Worm (Caenorhabditis elegans) whole organism, early embryonic: ENCODE data around the gene srbc-63.

ENCODE experiments used
- B0310.2 ChIP-seq: sonication (generic microtip); optimal IDR thresholded peaks from 2 replicates; lab custom pipeline; 2016; ENCODE audit warnings: mild to moderate bottlenecking, missing genetic modification characterization, missing compliant biosample characterization
- F13C5.2 ChIP-seq: sonication (generic microtip); optimal IDR thresholded peaks from 2 replicates; lab custom pipeline; 2017; ENCODE audit warnings: mild to moderate bottlenecking, missing genetic modification characterization, inconsistent platforms, missing compliant biosample characterization
- ama-1 ChIP-seq: fragments of 150-350 bp; optimal IDR thresholded peaks from 2 replicates; lab custom pipeline; 2014
- ceh-13 ChIP-seq: fragments of 200-800 bp; sonication (Bioruptor generic); optimal IDR thresholded peaks from 2 replicates; lab custom pipeline; 2018; ENCODE audit warnings: mild to moderate bottlenecking, missing genetic modification characterization, missing compliant biosample characterization
- ceh-36 ChIP-seq: sonication (generic microtip); optimal IDR thresholded peaks from 2 replicates; lab custom pipeline; 2016; ENCODE audit warnings: missing genetic modification characterization, inconsistent platforms, missing compliant biosample characterization
- flt-1 ChIP-seq: fragments of 200-800 bp; sonication (Bioruptor generic); IDR thresholded peaks from 2 replicates; pipeline ENCODE4 v1.3.6; 2022; ENCODE audit warnings: missing genetic modification characterization, missing compliant biosample characterization
- hmbx-1 ChIP-seq: sonication (generic microtip); optimal IDR thresholded peaks from 2 replicates; lab custom pipeline; 2016; ENCODE audit warnings: mild to moderate bottlenecking, missing genetic modification characterization, missing compliant biosample characterization
- hmg-4 ChIP-seq: fragments of 200-800 bp; sonication (Bioruptor generic); optimal IDR thresholded peaks from 2 replicates; lab custom pipeline; 2018; ENCODE audit warnings: mild to moderate bottlenecking, missing genetic modification characterization, missing compliant biosample characterization
- hnd-1 ChIP-seq: sonication (generic microtip); optimal IDR thresholded peaks from 2 replicates; lab custom pipeline; 2016; ENCODE audit warnings: missing genetic modification characterization, missing compliant biosample characterization
- pes-1 ChIP-seq: fragments of 200-800 bp; sonication (Bioruptor generic); IDR thresholded peaks from 2 replicates; pipeline ENCODE4 v1.3.6; 2022; ENCODE audit warnings: missing genetic modification reagents, missing genetic modification characterization, missing compliant biosample characterization
- tbx-11 ChIP-seq: fragments of 200-800 bp; sonication (Bioruptor generic); IDR thresholded peaks from 2 replicates; pipeline ENCODE4 v1.3.6; 2022; ENCODE audit warnings: missing genetic modification characterization, missing compliant biosample characterization
- tra-4 ChIP-seq: sonication (generic microtip); optimal IDR thresholded peaks from 2 replicates; lab custom pipeline; 2017; ENCODE audit warnings: missing genetic modification characterization, missing compliant biosample characterization

DNA sequence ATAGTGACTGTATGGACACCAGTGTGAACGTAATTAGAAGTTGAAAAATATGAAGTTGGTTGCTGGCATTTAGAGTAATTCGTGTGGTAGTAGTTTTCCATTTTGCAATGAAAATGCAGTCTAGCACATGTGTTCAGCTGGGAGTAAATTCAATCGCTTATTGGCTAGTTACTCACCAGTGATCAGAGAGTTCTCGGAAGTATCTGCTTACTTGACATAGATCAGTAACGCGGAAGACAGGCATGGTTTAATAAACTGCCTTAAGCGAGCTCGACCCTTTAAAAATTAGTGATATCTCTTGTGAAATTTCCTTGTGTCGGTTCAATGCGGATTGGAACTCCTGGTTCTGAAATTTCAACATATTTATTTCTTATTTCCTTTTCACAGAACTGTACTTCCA lies 36.3 kb downstream of the srbc-63 start, which contains the start of gene srh-52:
- TF ChIP-seq ama-1 (lab: Kevin White, UChicago), result no peak
- TF ChIP-seq tbx-11, result no peak
- no peak for TF ChIP-seq tra-4
- no peak for TF ChIP-seq F13C5.2 (tag; lab: Kevin White, UChicago)
- TF ChIP-seq flt-1 (GFP tag; lab: Robert Waterston, UW), result no peak
- no peak for TF ChIP-seq ceh-13 (GFP tag; lab: Kevin White, UChicago)
- TF ChIP-seq ceh-36 (tag; lab: Kevin White, UChicago), result no peak
- no peak for TF ChIP-seq hmbx-1
- no peak for TF ChIP-seq hnd-1 (tag; lab: Kevin White, UChicago)
- TF ChIP-seq hmg-4 (GFP tag; lab: Kevin White, UChicago), result no peak
- no peak for TF ChIP-seq pes-1 (GFP tag; lab: Robert Waterston, UW)
- no peak for TF ChIP-seq B0310.2 (tag; lab: Kevin White, UChicago)
